Worm (Caenorhabditis elegans): ENCODE measurements around the gene pas-1.

- TF ChIP-seq mep-1 (tag; optimal IDR thresholded peaks at IDR 0.05), result no peak
- TF ChIP-seq elt-3 (tag; optimal IDR thresholded peaks at IDR 0.05), result no peak
- TF ChIP-seq pha-4 (tag; optimal IDR thresholded peaks at IDR 0.05), result no peak
- TF ChIP-seq nhr-28 (tag; optimal IDR thresholded peaks at IDR 0.05), result no peak
- no peak for TF ChIP-seq unc-39 (tag; optimal IDR thresholded peaks at IDR 0.05)
- TF ChIP-seq lsy-2 (tag; optimal IDR thresholded peaks at IDR 0.05), result no peak
- no peak for TF ChIP-seq ham-2 (GFP tag; optimal IDR thresholded peaks at IDR 0.05)
Observed at ce11 chrV:14372774-14373173, 49.6 kb downstream of the pas-1 start, which contains the start of gene unc-39.
